Worm (Caenorhabditis elegans): ENCODE results near the gene C29A12.6.

- TF ChIP-seq dao-5 (tag; optimal IDR thresholded peaks at IDR 0.05) (no peak), him-1 (tag; optimal IDR thresholded peaks at IDR 0.05) (no peak)
These were observed 8.4 kb downstream of the C29A12.6 start for ce11 chrV:10855363-10855762.
